Fruit fly (Drosophila melanogaster) whole organism, embryonic: ENCODE results near the gene CycE.

Experiments
- Atf3 ChIP-seq: fragments of 200-800 bp; sonication (Bioruptor generic); optimal IDR thresholded peaks from 3 replicates; lab custom pipeline; 2016; ENCODE audit warnings: missing biosample characterization, missing genetic modification characterization
- Atf6 ChIP-seq: fragments of 200-800 bp; sonication (Bioruptor generic); IDR thresholded peaks from 2 replicates; pipeline ENCODE4 v1.3.6; 2022; ENCODE audit warnings: missing biosample characterization, missing genetic modification characterization
- CG10274 ChIP-seq: fragments of 200-800 bp; sonication (Bioruptor generic); optimal IDR thresholded peaks from 3 replicates; lab custom pipeline; 2017; ENCODE audit warnings: missing biosample characterization, mild to moderate bottlenecking, missing genetic modification characterization
- CG10543 ChIP-seq: fragments of 200-800 bp; sonication (Bioruptor generic); optimal IDR thresholded peaks from 3 replicates; lab custom pipeline; 2017; ENCODE audit warnings: missing biosample characterization, mild to moderate bottlenecking, missing genetic modification characterization, moderate library complexity
- CG11398 ChIP-seq: fragments of 200-800 bp; sonication (Bioruptor generic); optimal IDR thresholded peaks from 2 replicates; lab custom pipeline; 2016; ENCODE audit warnings: missing biosample characterization, missing genetic modification characterization
- CG11696 ChIP-seq: fragments of 200-800 bp; sonication (Bioruptor generic); IDR thresholded peaks from 2 replicates; pipeline ENCODE4 v1.3.6; 2022; ENCODE audit warnings: missing biosample characterization, missing genetic modification characterization
- CG12104 ChIP-seq: fragments of 200-800 bp; sonication (Bioruptor generic); optimal IDR thresholded peaks from 3 replicates; lab custom pipeline; 2016; ENCODE audit warnings: missing biosample characterization, missing genetic modification characterization
- CG12391 ChIP-seq: fragments of 200-800 bp; sonication (Bioruptor generic); optimal IDR thresholded peaks from 3 replicates; lab custom pipeline; 2018; ENCODE audit warnings: missing biosample characterization, mild to moderate bottlenecking, missing genetic modification characterization, moderate library complexity
- CG13296 ChIP-seq: fragments of 200-800 bp; sonication (Bioruptor generic); optimal IDR thresholded peaks from 3 replicates; lab custom pipeline; 2018; ENCODE audit warnings: missing biosample characterization, mild to moderate bottlenecking, missing genetic modification characterization
- CG16815 ChIP-seq: fragments of 200-800 bp; sonication (Bioruptor generic); optimal IDR thresholded peaks from 3 replicates; lab custom pipeline; 2017; ENCODE audit warnings: missing biosample characterization, mild to moderate bottlenecking, missing genetic modification characterization
- CG1792 ChIP-seq: fragments of 200-800 bp; sonication (Bioruptor generic); optimal IDR thresholded peaks from 2 replicates; lab custom pipeline; 2016; ENCODE audit warnings: missing biosample characterization, missing genetic modification characterization
- CG2199 ChIP-seq: fragments of 200-800 bp; sonication (Bioruptor generic); IDR thresholded peaks from 3 replicates; pipeline ENCODE4 v1.3.6; 2022; ENCODE audit warnings: missing biosample characterization, missing genetic modification characterization
- CG34224 ChIP-seq: fragments of 200-800 bp; sonication (Bioruptor generic); IDR thresholded peaks from 3 replicates; pipeline ENCODE4 v1.3.6; 2022; ENCODE audit warnings: missing biosample characterization, missing genetic modification characterization; ENCODE audit not compliant: partially characterized antibody
- CG34376 ChIP-seq: fragments of 200-800 bp; sonication (Bioruptor generic); optimal IDR thresholded peaks from 2 replicates; lab custom pipeline; 2018; ENCODE audit warnings: missing biosample characterization, mild to moderate bottlenecking, missing genetic modification characterization
- CG4404 ChIP-seq: fragments of 200-800 bp; sonication (Bioruptor generic); IDR thresholded peaks from 2 replicates; pipeline ENCODE4 v1.3.6; 2022; ENCODE audit warnings: missing biosample characterization, missing genetic modification characterization
- CG4617 ChIP-seq: fragments of 200-800 bp; sonication (Bioruptor generic); optimal IDR thresholded peaks from 3 replicates; lab custom pipeline; 2016; ENCODE audit warnings: missing biosample characterization, missing genetic modification characterization, borderline replicate concordance
- CG6175 ChIP-seq: fragments of 200-800 bp; sonication (Bioruptor generic); IDR thresholded peaks from 3 replicates; pipeline ENCODE4 v1.3.6; 2022; ENCODE audit warnings: missing biosample characterization, missing genetic modification characterization
- CG6813 ChIP-seq: fragments of 200-800 bp; sonication (Bioruptor generic); optimal IDR thresholded peaks from 2 replicates; lab custom pipeline; 2017; ENCODE audit warnings: missing biosample characterization, missing genetic modification characterization, mild to moderate bottlenecking, moderate library complexity, missing genetic modification reagents
- CG8359 ChIP-seq: fragments of 200-800 bp; sonication (Bioruptor generic); optimal IDR thresholded peaks from 2 replicates; lab custom pipeline; 2017; ENCODE audit warnings: missing biosample characterization, mild to moderate bottlenecking, missing genetic modification characterization, borderline replicate concordance
- CG8944 ChIP-seq: fragments of 200-800 bp; sonication (Bioruptor generic); optimal IDR thresholded peaks from 3 replicates; lab custom pipeline; 2016; ENCODE audit warnings: missing biosample characterization, missing genetic modification characterization
- Camta ChIP-seq: fragments of 200-800 bp; sonication (Bioruptor generic); optimal IDR thresholded peaks from 2 replicates; lab custom pipeline; 2016; ENCODE audit warnings: missing biosample characterization, missing genetic modification characterization
- HLHmδ ChIP-seq: fragments of 200-800 bp; sonication (Bioruptor generic); optimal IDR thresholded peaks from 2 replicates; lab custom pipeline; 2018; ENCODE audit warnings: missing biosample characterization, mild to moderate bottlenecking, missing genetic modification characterization, moderate library complexity
- HmgD ChIP-seq: fragments of 200-800 bp; sonication (Bioruptor generic); optimal IDR thresholded peaks from 3 replicates; lab custom pipeline; 2016; ENCODE audit warnings: missing biosample characterization, missing genetic modification characterization
- Hmx ChIP-seq: fragments of 200-800 bp; sonication (Bioruptor generic); optimal IDR thresholded peaks from 2 replicates; lab custom pipeline; 2016; ENCODE audit warnings: missing biosample characterization, missing genetic modification characterization
- MBD-R2 ChIP-seq: fragments of 200-800 bp; sonication (Bioruptor generic); IDR thresholded peaks from 2 replicates; pipeline ENCODE4 v1.3.6; 2022; ENCODE audit warnings: missing biosample characterization, missing genetic modification characterization
- MTF-1 ChIP-seq: fragments of 200-800 bp; sonication (Bioruptor generic); optimal IDR thresholded peaks from 2 replicates; lab custom pipeline; 2018; ENCODE audit warnings: missing biosample characterization, mild to moderate bottlenecking, missing genetic modification characterization, borderline replicate concordance
- Med ChIP-seq: fragments of 200-800 bp; sonication (Bioruptor generic); peaks from one replicate; lab custom pipeline; 2016; ENCODE audit warnings: missing biosample characterization, missing genetic modification characterization, mild to moderate bottlenecking, inconsistent platforms, moderate library complexity
- Rfx ChIP-seq: fragments of 200-800 bp; sonication (Bioruptor generic); IDR thresholded peaks from 2 replicates; pipeline ENCODE4 v1.3.6; 2022; ENCODE audit warnings: missing biosample characterization, missing genetic modification characterization
- Side ChIP-seq: fragments of 200-800 bp; sonication (Bioruptor generic); optimal IDR thresholded peaks from 2 replicates; lab custom pipeline; 2016; ENCODE audit warnings: missing biosample characterization, missing genetic modification characterization
- Trl ChIP-seq, 3 experiments: fragments of >200 bp in 2 of 3; fragments of 200-800 bp in 1 of 3; sonication (Bioruptor generic) in 1 of 3; optimal IDR thresholded peaks; 2 replicates in 1 of 3; 3 replicates in 2 of 3; lab custom pipeline; 2016 to 2017; ENCODE audit warnings: missing biosample characterization in 1 of 3, missing genetic modification characterization in 1 of 3
- Usf ChIP-seq: fragments of 200-800 bp; sonication (Bioruptor generic); optimal IDR thresholded peaks from 2 replicates; lab custom pipeline; 2017; ENCODE audit warnings: missing genotype, missing biosample characterization, missing genetic modification characterization
- ac ChIP-seq: fragments of 200-800 bp; sonication (Bioruptor generic); optimal IDR thresholded peaks from 3 replicates; lab custom pipeline; 2017; ENCODE audit warnings: missing biosample characterization, mild to moderate bottlenecking, missing genetic modification characterization
- ap ChIP-seq: fragments of 200-800 bp; sonication (Bioruptor generic); IDR thresholded peaks from 2 replicates; pipeline ENCODE4 v1.3.6; 2022; ENCODE audit warnings: missing biosample characterization, missing genetic modification characterization
- ase ChIP-seq: fragments of 200-800 bp; sonication (Bioruptor generic); IDR thresholded peaks from 3 replicates; pipeline ENCODE4 v1.3.6; 2022; ENCODE audit warnings: missing biosample characterization, missing genetic modification characterization
- ato ChIP-seq: fragments of 200-800 bp; sonication (Bioruptor generic); IDR thresholded peaks from 2 replicates; pipeline ENCODE4 v1.3.6; 2022; ENCODE audit warnings: missing biosample characterization, missing genetic modification characterization; ENCODE audit not compliant: partially characterized antibody
- bsh ChIP-seq, 2 experiments: fragments of 200-800 bp; sonication (Bioruptor generic); optimal IDR thresholded peaks; 2 replicates each; lab custom pipeline; 2017 to 2018; ENCODE audit warnings: mild to moderate bottlenecking in 2 of 2, missing biosample characterization in 2 of 2, missing genetic modification characterization in 2 of 2, moderate library complexity in 1 of 2
- caup ChIP-seq: fragments of 200-800 bp; sonication (Bioruptor generic); optimal IDR thresholded peaks from 3 replicates; lab custom pipeline; 2017; ENCODE audit warnings: missing biosample characterization, mild to moderate bottlenecking, missing genetic modification characterization, moderate library complexity; ENCODE audit not compliant: severe bottlenecking
- chn ChIP-seq: fragments of 200-800 bp; sonication (Bioruptor generic); optimal IDR thresholded peaks from 2 replicates; lab custom pipeline; 2016; ENCODE audit warnings: missing biosample characterization, missing genetic modification characterization
- cwo ChIP-seq: fragments of 200-800 bp; sonication (Bioruptor generic); optimal IDR thresholded peaks from 3 replicates; lab custom pipeline; 2017; ENCODE audit warnings: missing biosample characterization, missing genetic modification characterization, mild to moderate bottlenecking, moderate library complexity, missing genetic modification reagents
- dmrt11E ChIP-seq: fragments of 200-800 bp; sonication (Bioruptor generic); optimal IDR thresholded peaks from 3 replicates; lab custom pipeline; 2018; ENCODE audit warnings: missing biosample characterization, mild to moderate bottlenecking, missing genetic modification characterization, moderate library complexity
- ewg ChIP-seq: fragments of 200-800 bp; sonication (Bioruptor generic); optimal IDR thresholded peaks from 3 replicates; lab custom pipeline; 2017; ENCODE audit warnings: mild to moderate bottlenecking, missing biosample characterization, missing genetic modification reagents, missing genetic modification characterization
- exex ChIP-seq: fragments of 200-800 bp; sonication (Bioruptor generic); optimal IDR thresholded peaks from 4 replicates; lab custom pipeline; 2018; ENCODE audit warnings: missing biosample characterization, mild to moderate bottlenecking, missing genetic modification characterization, moderate library complexity
- h ChIP-seq: fragments of >200 bp; optimal IDR thresholded peaks from 2 replicates; lab custom pipeline; 2017
- ham ChIP-seq: fragments of 200-800 bp; sonication (Bioruptor generic); IDR thresholded peaks from 2 replicates; pipeline ENCODE4 v1.3.6; 2022; ENCODE audit warnings: missing biosample characterization, missing genetic modification characterization
- knrl ChIP-seq: fragments of 200-800 bp; sonication (Bioruptor generic); IDR thresholded peaks from 3 replicates; pipeline ENCODE4 v1.3.6; 2022; ENCODE audit warnings: missing biosample characterization, missing genetic modification characterization; ENCODE audit not compliant: partially characterized antibody
- mld ChIP-seq: fragments of 200-800 bp; sonication (Bioruptor generic); IDR thresholded peaks from 3 replicates; pipeline ENCODE4 v1.3.6; 2022; ENCODE audit warnings: missing biosample characterization, missing genetic modification characterization; ENCODE audit not compliant: partially characterized antibody
- so ChIP-seq: fragments of 200-800 bp; sonication (Bioruptor generic); IDR thresholded peaks from 3 replicates; pipeline ENCODE4 v1.3.6; 2022; ENCODE audit warnings: missing biosample characterization, missing genetic modification characterization
- tna ChIP-seq: fragments of 200-800 bp; sonication (Bioruptor generic); IDR thresholded peaks from 2 replicates; pipeline ENCODE4 v1.3.6; 2022; ENCODE audit warnings: missing biosample characterization, missing genetic modification characterization; ENCODE audit not compliant: partially characterized antibody
- trem ChIP-seq: fragments of 200-800 bp; optimal IDR thresholded peaks from 3 replicates; lab custom pipeline; 2019; ENCODE audit warnings: missing biosample characterization, mild to moderate bottlenecking, missing genetic modification characterization, moderate library complexity

The CycE gene

DNA sequence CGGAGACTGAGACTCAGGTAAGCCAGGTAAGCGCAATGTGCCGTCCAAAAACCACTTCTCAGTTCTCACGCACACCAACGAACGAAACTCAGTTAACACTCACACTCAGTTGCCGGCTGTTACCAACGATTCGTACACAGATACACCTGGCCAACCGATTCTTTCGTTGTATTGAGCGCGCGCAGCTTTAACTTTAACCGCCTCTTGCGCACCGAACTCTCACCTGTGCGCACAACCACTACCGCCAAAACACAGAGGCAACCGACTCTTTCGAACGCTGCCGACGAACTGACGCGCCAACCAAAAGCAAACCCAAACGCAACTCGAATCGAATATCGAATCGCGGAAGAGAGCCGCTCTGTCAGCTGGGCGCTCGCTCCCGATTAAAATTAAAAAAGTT is 14.5 kb upstream of the CycE start, which contains the start of gene Gli (continued):
- peak; percentile 79 for TF ChIP-seq ewg
- no peak for TF ChIP-seq CG8359 (GFP tag; lab: Kevin White, UChicago)
- TF ChIP-seq CG10543 (GFP tag; lab: Kevin White, UChicago) = peak; percentile 78
- TF ChIP-seq Hmx (GFP tag; lab: Kevin White, UChicago) = no peak
- no peak for TF ChIP-seq CG4404 (GFP tag; lab: Robert Waterston, UW)
- TF ChIP-seq Med (GFP tag; lab: Kevin White, UChicago) = peak; percentile 96
- peak; percentile 35; the same call in 1 of the 3 replicates for TF ChIP-seq CG6175 (GFP tag; lab: Robert Waterston, UW)
- no peak for TF ChIP-seq chn (GFP tag; lab: Kevin White, UChicago)
- TF ChIP-seq dmrt11E = no peak
- no peak for TF ChIP-seq Usf (GFP tag; lab: Kevin White, UChicago)
- no peak for TF ChIP-seq CG6813
- peak; percentile 76 for TF ChIP-seq MTF-1
- TF ChIP-seq Trl (optimal IDR thresholded peaks at IDR 0.05; lab: Kevin White, UChicago) = peak; percentile 70 to 84
- TF ChIP-seq Trl (GFP tag; optimal IDR thresholded peaks at IDR 0.05; lab: Kevin White, UChicago) = peak; percentile 40
- peak; percentile 8 for TF ChIP-seq cwo
- no peak for TF ChIP-seq CG4617 (GFP tag; lab: Kevin White, UChicago)
- TF ChIP-seq knrl (GFP tag; lab: Robert Waterston, UW) = peak; percentile 29; the same call in 1 of the 3 replicates
- TF ChIP-seq exex (tag; lab: Kevin White, UChicago) = peak; percentile 25
- no peak for TF ChIP-seq ap (GFP tag; lab: Robert Waterston, UW)
- peak; percentile 53; the same call in 1 of the 2 replicates for TF ChIP-seq Rfx (GFP tag; lab: Robert Waterston, UW)
- peak; percentile 40; the same call in 1 of the 2 replicates for TF ChIP-seq MBD-R2 (GFP tag; lab: Robert Waterston, UW)
- no peak for TF ChIP-seq CG8944 (GFP tag; lab: Kevin White, UChicago)
- peak; percentile 77 for TF ChIP-seq ato (GFP tag; lab: Robert Waterston, UW)
- no peak for TF ChIP-seq CG13296 (GFP tag; lab: Kevin White, UChicago)
- no peak for TF ChIP-seq ham (GFP tag; lab: Robert Waterston, UW)
- TF ChIP-seq CG1792 (GFP tag; lab: Kevin White, UChicago) = peak; percentile 22
- TF ChIP-seq Atf3 = no peak
- peak in 1 of 2 experiments; percentile 13 for TF ChIP-seq bsh (GFP tag; optimal IDR thresholded peaks at IDR 0.05; lab: Kevin White, UChicago)
- no peak; the same call in 2 of the 3 replicates for TF ChIP-seq ase (GFP tag; lab: Robert Waterston, UW)
- no peak for TF ChIP-seq CG11398
- TF ChIP-seq HmgD = peak; percentile 63
- TF ChIP-seq CG11696 (GFP tag; lab: Robert Waterston, UW) = 0 out of 2 replicates have a peak, but pooled peaks have one; percentile 21
- TF ChIP-seq Camta (GFP tag; lab: Kevin White, UChicago) = peak; percentile 18
- TF ChIP-seq CG16815 = no peak
- peak; percentile 51 for TF ChIP-seq caup
- TF ChIP-seq HLHmδ = peak; percentile 8
- TF ChIP-seq trem (tag; lab: Kevin White, UChicago) = peak; percentile 9
- no peak for TF ChIP-seq h (lab: Kevin White, UChicago)
- peak; percentile 12 for TF ChIP-seq CG10274 (GFP tag; lab: Kevin White, UChicago)
- TF ChIP-seq tna (GFP tag; lab: Robert Waterston, UW) = peak; percentile 68
- TF ChIP-seq CG34376 = peak; percentile 75
- TF ChIP-seq so = peak; percentile 62; the same call in 2 of the 3 replicates
- TF ChIP-seq CG12391 = no peak
- peak; percentile 49; the same call in 2 of the 3 replicates for TF ChIP-seq CG34224 (GFP tag; lab: Robert Waterston, UW)
- peak; percentile 31; the same call in 1 of the 3 replicates for TF ChIP-seq CG2199 (GFP tag; lab: Robert Waterston, UW)
- TF ChIP-seq Side = peak; percentile 61
- TF ChIP-seq Atf6 (GFP tag; lab: Robert Waterston, UW) = peak; percentile 67; the same call in 1 of the 2 replicates
- TF ChIP-seq mld = no peak; the same call in 2 of the 3 replicates
- no peak for TF ChIP-seq CG12104 (GFP tag; lab: Kevin White, UChicago)
- peak; percentile 47 for TF ChIP-seq ac (GFP tag; lab: Kevin White, UChicago)
